Worm (Caenorhabditis elegans) whole organism, L1 larva: ENCODE data around the gene T09A5.14.

Experiments
- C34B4.2 ChIP-seq: sonication (generic microtip); optimal IDR thresholded peaks from 2 replicates; lab custom pipeline; 2017; ENCODE audit warnings: mild to moderate bottlenecking, missing genetic modification characterization, missing compliant biosample characterization
- ceh-82 ChIP-seq, 3 experiments: fragments of 150-350 bp in 1 of 3; sonication (generic microtip) in 2 of 3; optimal IDR thresholded peaks; 2 replicates each; lab custom pipeline; 2014 to 2017; ENCODE audit warnings: missing biosample characterization in 3 of 3, missing genetic modification characterization in 3 of 3
- ces-1 ChIP-seq: fragments of 150-350 bp; optimal IDR thresholded peaks from 2 replicates; lab custom pipeline; 2014; ENCODE audit warnings: missing biosample characterization, missing genetic modification reagents, missing genetic modification characterization
- efl-1 ChIP-seq, 4 experiments: fragments of 150-350 bp; optimal IDR thresholded peaks in 3 of 4; peaks in 1 of 4; 1 replicate in 1 of 4; 2 replicates in 3 of 4; lab custom pipeline; 2014; ENCODE audit warnings: missing biosample characterization in 2 of 4, missing genetic modification characterization in 2 of 4, missing genetic modification reagents in 2 of 4
- fkh-10 ChIP-seq: sonication (generic microtip); optimal IDR thresholded peaks from 2 replicates; lab custom pipeline; 2017; ENCODE audit warnings: missing biosample characterization, missing genetic modification reagents, missing genetic modification characterization
- irx-1 ChIP-seq: sonication (generic microtip); optimal IDR thresholded peaks from 2 replicates; lab custom pipeline; 2016; ENCODE audit warnings: missing genetic modification characterization, missing compliant biosample characterization
- lin-35 ChIP-seq, 2 experiments: fragments of 150-350 bp; optimal IDR thresholded peaks; 2 replicates each; lab custom pipeline; 2014; ENCODE audit warnings: missing biosample characterization in 2 of 2, missing genetic modification characterization in 2 of 2, missing genetic modification reagents in 2 of 2
- mab-9 ChIP-seq: fragments of 200-800 bp; sonication (Bioruptor generic); IDR thresholded peaks from 2 replicates; pipeline ENCODE4 v1.3.6; 2022; ENCODE audit warnings: missing genetic modification reagents, missing genetic modification characterization, missing compliant biosample characterization
- swsn-7 ChIP-seq: sonication (generic microtip); optimal IDR thresholded peaks from 2 replicates; lab custom pipeline; 2016; ENCODE audit warnings: missing genetic modification characterization, missing compliant biosample characterization

DNA sequence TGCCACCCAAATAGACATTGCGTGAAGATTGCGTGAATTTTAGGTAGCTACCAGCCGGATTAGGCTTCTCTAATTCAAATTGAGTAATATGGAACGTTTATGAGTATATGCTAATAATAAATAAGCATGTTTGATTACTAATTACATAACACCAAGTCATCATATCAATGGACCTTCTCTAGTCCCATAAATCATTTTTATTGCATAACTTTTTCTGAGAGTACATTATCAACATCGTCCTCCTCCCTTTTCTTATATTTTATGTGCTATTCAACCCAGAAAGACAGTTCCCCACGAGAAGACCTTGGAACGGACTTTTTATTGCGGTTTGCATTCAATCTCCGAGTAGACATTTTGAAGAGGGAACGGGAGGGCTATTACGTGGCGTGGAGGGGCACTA is 19.8 kb upstream of the T09A5.14 start:
- no peak for TF ChIP-seq C34B4.2
- TF ChIP-seq ces-1 (GFP tag; lab: Kevin White, UChicago) = no peak
- no peak for TF ChIP-seq fkh-10 (GFP tag; lab: Kevin White, UChicago)
- no peak for TF ChIP-seq efl-1 (optimal IDR thresholded peaks at IDR 0.05; lab: Kevin White, UChicago)
- no peak for TF ChIP-seq efl-1 (GFP tag; optimal IDR thresholded peaks at IDR 0.05 in 1 of 2; lab: Kevin White, UChicago)
- TF ChIP-seq mab-9 = no peak
- TF ChIP-seq irx-1 = no peak
- no peak for TF ChIP-seq lin-35 (GFP tag; optimal IDR thresholded peaks at IDR 0.05; lab: Kevin White, UChicago)
- TF ChIP-seq ceh-82 (tag; optimal IDR thresholded peaks at IDR 0.05; lab: Kevin White, UChicago) = no peak
- no peak for TF ChIP-seq swsn-7 (tag; lab: Kevin White, UChicago)
